Worm (Caenorhabditis elegans) whole organism, L1 larva: Measurements from ENCODE around the gene ftn-1.

Source experiments
- aha-1 ChIP-seq: fragments of 150-350 bp; optimal IDR thresholded peaks from 2 replicates; lab custom pipeline; 2014; ENCODE audit warnings: missing biosample characterization, missing genetic modification characterization
- aly-2 ChIP-seq: fragments of 150-350 bp; optimal IDR thresholded peaks from 2 replicates; lab custom pipeline; 2014; ENCODE audit warnings: missing biosample characterization, missing genetic modification characterization
- ceh-82 ChIP-seq, 3 experiments: fragments of 150-350 bp in 1 of 3; sonication (generic microtip) in 2 of 3; optimal IDR thresholded peaks; 2 replicates each; lab custom pipeline; 2014 to 2017; ENCODE audit warnings: missing biosample characterization in 3 of 3, missing genetic modification characterization in 3 of 3
- hlh-17 ChIP-seq: fragments of 200-800 bp; sonication (Bioruptor generic); optimal IDR thresholded peaks from 2 replicates; lab custom pipeline; 2018; ENCODE audit warnings: missing genetic modification characterization, mild to moderate bottlenecking, missing compliant biosample characterization, moderate library complexity, borderline replicate concordance
- nhr-237 ChIP-seq: fragments of 150-350 bp; optimal IDR thresholded peaks from 2 replicates; lab custom pipeline; 2014; ENCODE audit warnings: missing biosample characterization, missing genetic modification characterization
- nhr-77 ChIP-seq: fragments of 150-350 bp; optimal IDR thresholded peaks from 2 replicates; lab custom pipeline; 2014; ENCODE audit warnings: missing biosample characterization, missing genetic modification characterization
- unc-130 ChIP-seq: fragments of 150-350 bp; optimal IDR thresholded peaks from 2 replicates; lab custom pipeline; 2017; ENCODE audit warnings: missing biosample characterization, missing genetic modification characterization, inconsistent platforms
- unc-62 ChIP-seq: fragments of 150-350 bp; optimal IDR thresholded peaks from 2 replicates; lab custom pipeline; 2014; ENCODE audit warnings: missing biosample characterization, missing genetic modification reagents, missing genetic modification characterization
- zag-1 ChIP-seq: fragments of 150-350 bp; optimal IDR thresholded peaks from 2 replicates; lab custom pipeline; 2014; ENCODE audit warnings: missing biosample characterization, missing genetic modification characterization
- zip-4 ChIP-seq: fragments of 200-800 bp; sonication (Bioruptor generic); optimal IDR thresholded peaks from 2 replicates; lab custom pipeline; 2018; ENCODE audit warnings: mild to moderate bottlenecking, missing genetic modification characterization, moderate library complexity, missing compliant biosample characterization

DNA sequence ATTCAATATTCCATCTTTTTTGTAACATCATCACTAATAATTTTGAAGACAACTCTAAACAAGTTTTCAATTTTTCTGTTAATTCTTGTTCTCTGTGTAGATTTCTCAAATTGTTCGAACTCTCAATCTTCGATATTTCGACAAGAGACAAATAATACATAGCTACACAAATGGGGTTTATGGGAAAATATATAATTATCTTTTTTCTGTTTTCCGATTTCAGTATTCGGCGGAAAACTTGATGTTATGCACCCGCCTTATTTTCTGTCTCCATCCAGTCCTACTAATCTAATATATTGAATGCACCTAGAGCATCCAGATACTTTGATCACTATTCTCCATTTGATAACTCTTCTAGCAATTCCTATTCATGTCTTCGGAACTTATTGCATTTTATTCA, 8.4 kb downstream of the ftn-1 start, which contains the start of gene srh-268:
- TF ChIP-seq hlh-17 = no peak
- no peak for TF ChIP-seq nhr-237 (tag; lab: Kevin White, UChicago)
- TF ChIP-seq aly-2 (tag; lab: Kevin White, UChicago) = no peak
- no peak for TF ChIP-seq ceh-82 (tag; optimal IDR thresholded peaks at IDR 0.05; lab: Kevin White, UChicago)
- no peak for TF ChIP-seq unc-130 (tag; lab: Kevin White, UChicago)
- TF ChIP-seq nhr-77 = no peak
- no peak for TF ChIP-seq zag-1 (tag; lab: Kevin White, UChicago)
- TF ChIP-seq unc-62 (GFP tag; lab: Kevin White, UChicago) = no peak
- no peak for TF ChIP-seq aha-1 (tag; lab: Kevin White, UChicago)
- no peak for TF ChIP-seq zip-4
